Fruit fly (Drosophila melanogaster) whole organism, embryonic: Measurements from ENCODE around the gene Irk1.

Experiments
- Antp ChIP-seq: fragments of 200-800 bp; sonication (Bioruptor generic); optimal IDR thresholded peaks from 3 replicates; lab custom pipeline; 2016; ENCODE audit warnings: missing biosample characterization, missing genetic modification characterization
- Atf-2 ChIP-seq: fragments of 200-800 bp; sonication (Bioruptor generic); optimal IDR thresholded peaks from 2 replicates; lab custom pipeline; 2016; ENCODE audit warnings: missing biosample characterization, missing genetic modification characterization
- BEAF-32 ChIP-seq: fragments of 200-800 bp; sonication (Bioruptor generic); optimal IDR thresholded peaks from 3 replicates; lab custom pipeline; 2017; ENCODE audit warnings: missing biosample characterization, missing genetic modification characterization, mild to moderate bottlenecking, moderate library complexity, missing genetic modification reagents
- Bteb2 ChIP-seq: fragments of 200-800 bp; sonication (Bioruptor generic); optimal IDR thresholded peaks from 2 replicates; lab custom pipeline; 2016; ENCODE audit warnings: missing biosample characterization, missing genetic modification characterization
- CG10147 ChIP-seq: fragments of 200-800 bp; sonication (Bioruptor generic); optimal IDR thresholded peaks from 2 replicates; lab custom pipeline; 2019; ENCODE audit warnings: missing biosample characterization, mild to moderate bottlenecking, missing genetic modification characterization, moderate library complexity
- CG10366 ChIP-seq: fragments of 200-800 bp; sonication (Bioruptor generic); IDR thresholded peaks from 2 replicates; pipeline ENCODE4 v1.3.6; 2022; ENCODE audit warnings: missing biosample characterization, missing genetic modification characterization
- CG10462 ChIP-seq: fragments of 200-800 bp; sonication (Bioruptor generic); optimal IDR thresholded peaks from 2 replicates; lab custom pipeline; 2016; ENCODE audit warnings: missing biosample characterization, missing genetic modification characterization
- CG10959 ChIP-seq: fragments of 200-800 bp; sonication (Bioruptor generic); IDR thresholded peaks from 2 replicates; pipeline ENCODE4 v1.3.6; 2022; ENCODE audit warnings: missing biosample characterization, missing genetic modification characterization
- CG10979 ChIP-seq: fragments of 200-800 bp; sonication (Bioruptor generic); optimal IDR thresholded peaks from 2 replicates; lab custom pipeline; 2018; ENCODE audit warnings: missing biosample characterization, mild to moderate bottlenecking, missing genetic modification characterization, moderate library complexity
- CG12071 ChIP-seq: fragments of 200-800 bp; sonication (Bioruptor generic); optimal IDR thresholded peaks from 3 replicates; lab custom pipeline; 2018; ENCODE audit warnings: missing biosample characterization, mild to moderate bottlenecking, missing genetic modification characterization
- CG12104 ChIP-seq: fragments of 200-800 bp; sonication (Bioruptor generic); optimal IDR thresholded peaks from 3 replicates; lab custom pipeline; 2016; ENCODE audit warnings: missing biosample characterization, missing genetic modification characterization
- CG1832 ChIP-seq: fragments of 200-800 bp; sonication (Bioruptor generic); optimal IDR thresholded peaks from 2 replicates; lab custom pipeline; 2017; ENCODE audit warnings: missing biosample characterization, mild to moderate bottlenecking, missing genetic modification characterization, inconsistent platforms
- CG18764 ChIP-seq: fragments of 200-800 bp; sonication (Bioruptor generic); optimal IDR thresholded peaks from 3 replicates; lab custom pipeline; 2016; ENCODE audit warnings: missing biosample characterization, missing genetic modification characterization
- CG2199 ChIP-seq: fragments of 200-800 bp; sonication (Bioruptor generic); IDR thresholded peaks from 3 replicates; pipeline ENCODE4 v1.3.6; 2022; ENCODE audit warnings: missing biosample characterization, missing genetic modification characterization
- CG2889 ChIP-seq: fragments of 200-800 bp; sonication (Bioruptor generic); IDR thresholded peaks from 3 replicates; pipeline ENCODE4 v1.3.6; 2022; ENCODE audit warnings: missing biosample characterization, missing genetic modification characterization
- CG3163 ChIP-seq: fragments of 200-800 bp; sonication (Bioruptor generic); optimal IDR thresholded peaks from 3 replicates; lab custom pipeline; 2016; ENCODE audit warnings: missing biosample characterization, missing genetic modification characterization
- CG33557 ChIP-seq: fragments of 200-800 bp; sonication (Bioruptor generic); optimal IDR thresholded peaks from 2 replicates; lab custom pipeline; 2019; ENCODE audit warnings: missing biosample characterization, mild to moderate bottlenecking, missing genetic modification characterization, moderate library complexity
- CG3847 ChIP-seq: fragments of 200-800 bp; sonication (Bioruptor generic); IDR thresholded peaks from 2 replicates; pipeline ENCODE4 v1.3.6; 2022; ENCODE audit warnings: missing biosample characterization, missing genetic modification characterization
- CG4424 ChIP-seq: fragments of 200-800 bp; sonication (Bioruptor generic); optimal IDR thresholded peaks from 3 replicates; lab custom pipeline; 2016; ENCODE audit warnings: missing biosample characterization, missing genetic modification characterization
- CG7987 ChIP-seq: fragments of 200-800 bp; sonication (Bioruptor generic); optimal IDR thresholded peaks from 2 replicates; lab custom pipeline; 2018; ENCODE audit warnings: missing biosample characterization, mild to moderate bottlenecking, missing genetic modification characterization, moderate library complexity
- Camta ChIP-seq: fragments of 200-800 bp; sonication (Bioruptor generic); optimal IDR thresholded peaks from 2 replicates; lab custom pipeline; 2016; ENCODE audit warnings: missing biosample characterization, missing genetic modification characterization
- CoRest ChIP-seq: fragments of 200-800 bp; sonication (Bioruptor generic); optimal IDR thresholded peaks from 3 replicates; lab custom pipeline; 2018; ENCODE audit warnings: missing biosample characterization, mild to moderate bottlenecking, missing genetic modification characterization, moderate library complexity
- D19A ChIP-seq: fragments of 200-800 bp; optimal IDR thresholded peaks from 3 replicates; lab custom pipeline; 2019; ENCODE audit warnings: missing biosample characterization, mild to moderate bottlenecking, missing genetic modification characterization, moderate library complexity
- Dip3 ChIP-seq: fragments of 200-800 bp; sonication (Bioruptor generic); optimal IDR thresholded peaks from 3 replicates; lab custom pipeline; 2016; ENCODE audit warnings: missing biosample characterization, missing genetic modification characterization
- E2f2 ChIP-seq: fragments of 200-800 bp; sonication (Bioruptor generic); IDR thresholded peaks from 2 replicates; pipeline ENCODE4 v1.3.6; 2022; ENCODE audit warnings: missing biosample characterization, missing genetic modification characterization
- Eip74EF ChIP-seq, 2 experiments: fragments of 200-800 bp in 1 of 2; fragments of >200 bp in 1 of 2; sonication (Bioruptor generic) in 1 of 2; optimal IDR thresholded peaks; 2 replicates each; lab custom pipeline; 2017 to 2019; ENCODE audit warnings: missing biosample characterization in 2 of 2, missing genetic modification characterization in 2 of 2, mild to moderate bottlenecking in 1 of 2, moderate library complexity in 1 of 2
- HLH4C ChIP-seq: fragments of 200-800 bp; sonication (Bioruptor generic); IDR thresholded peaks from 3 replicates; pipeline ENCODE4 v1.3.6; 2022; ENCODE audit warnings: missing biosample characterization, missing genetic modification characterization; ENCODE audit not compliant: partially characterized antibody
- Hey ChIP-seq: fragments of 200-800 bp; sonication (Bioruptor generic); optimal IDR thresholded peaks from 3 replicates; lab custom pipeline; 2018; ENCODE audit warnings: missing biosample characterization, mild to moderate bottlenecking, missing genetic modification characterization
- Hmr ChIP-seq: fragments of 200-800 bp; sonication (Bioruptor generic); optimal IDR thresholded peaks from 3 replicates; lab custom pipeline; 2017; ENCODE audit warnings: mild to moderate bottlenecking, missing biosample characterization, missing genetic modification reagents, missing genetic modification characterization
- Mrtf ChIP-seq: fragments of 200-800 bp; sonication (Bioruptor generic); IDR thresholded peaks from 3 replicates; pipeline ENCODE4 v1.3.6; 2022; ENCODE audit warnings: missing biosample characterization, missing genetic modification characterization
- Myb ChIP-seq: fragments of 200-800 bp; sonication (Bioruptor generic); optimal IDR thresholded peaks from 2 replicates; lab custom pipeline; 2016; ENCODE audit warnings: missing biosample characterization, missing genetic modification characterization
- NC2α ChIP-seq: fragments of 200-800 bp; sonication (Bioruptor generic); optimal IDR thresholded peaks from 2 replicates; lab custom pipeline; 2016; ENCODE audit warnings: missing biosample characterization, missing genetic modification characterization
- Poxn ChIP-seq: fragments of 200-800 bp; sonication (Bioruptor generic); IDR thresholded peaks from 2 replicates; pipeline ENCODE4 v1.3.6; 2022; ENCODE audit warnings: missing biosample characterization, missing genetic modification characterization
- Sin3A ChIP-seq: fragments of >200 bp; optimal IDR thresholded peaks from 2 replicates; lab custom pipeline; 2018
- Sry-β ChIP-seq: fragments of 200-800 bp; sonication (Bioruptor generic); optimal IDR thresholded peaks from 2 replicates; lab custom pipeline; 2018; ENCODE audit warnings: missing biosample characterization, mild to moderate bottlenecking, missing genetic modification characterization, moderate library complexity
- Ssrp ChIP-seq: fragments of 200-800 bp; sonication (Bioruptor generic); optimal IDR thresholded peaks from 2 replicates; lab custom pipeline; 2018; ENCODE audit warnings: missing biosample characterization, mild to moderate bottlenecking, missing genetic modification characterization, moderate library complexity
- YL-1 ChIP-seq: fragments of 200-800 bp; sonication (Bioruptor generic); optimal IDR thresholded peaks from 3 replicates; lab custom pipeline; 2017; ENCODE audit warnings: missing biosample characterization, mild to moderate bottlenecking, missing genetic modification characterization
- abd-A ChIP-seq: fragments of 200-800 bp; sonication (Bioruptor generic); optimal IDR thresholded peaks from 3 replicates; lab custom pipeline; 2019; ENCODE audit warnings: missing biosample characterization, mild to moderate bottlenecking, missing genetic modification characterization, moderate library complexity
- cg ChIP-seq: fragments of 200-800 bp; sonication (Bioruptor generic); optimal IDR thresholded peaks from 3 replicates; lab custom pipeline; 2019; ENCODE audit warnings: missing biosample characterization, mild to moderate bottlenecking, missing genetic modification characterization, moderate library complexity
- dysf ChIP-seq: fragments of 200-800 bp; sonication (Bioruptor generic); IDR thresholded peaks from 3 replicates; pipeline ENCODE4 v1.3.6; 2022; ENCODE audit warnings: missing biosample characterization, missing genetic modification characterization
- ham ChIP-seq: fragments of 200-800 bp; sonication (Bioruptor generic); IDR thresholded peaks from 2 replicates; pipeline ENCODE4 v1.3.6; 2022; ENCODE audit warnings: missing biosample characterization, missing genetic modification characterization
- maf-S ChIP-seq: fragments of 200-800 bp; sonication (Bioruptor generic); optimal IDR thresholded peaks from 2 replicates; lab custom pipeline; 2016; ENCODE audit warnings: missing biosample characterization, missing genetic modification characterization
- nerfin-1 ChIP-seq: fragments of 200-800 bp; sonication (Bioruptor generic); optimal IDR thresholded peaks from 3 replicates; lab custom pipeline; 2019; ENCODE audit warnings: missing biosample characterization, mild to moderate bottlenecking, missing genetic modification characterization, moderate library complexity
- odd ChIP-seq: fragments of 200-800 bp; sonication (Bioruptor generic); optimal IDR thresholded peaks from 2 replicates; lab custom pipeline; 2017; ENCODE audit warnings: missing biosample characterization, mild to moderate bottlenecking, missing genetic modification characterization
- run ChIP-seq: fragments of 200-800 bp; sonication (Bioruptor generic); optimal IDR thresholded peaks from 3 replicates; lab custom pipeline; 2018; ENCODE audit warnings: missing biosample characterization, mild to moderate bottlenecking, missing genetic modification characterization
- stwl ChIP-seq: fragments of 200-800 bp; sonication (Bioruptor generic); optimal IDR thresholded peaks from 3 replicates; lab custom pipeline; 2018; ENCODE audit warnings: missing biosample characterization, mild to moderate bottlenecking, missing genetic modification characterization, moderate library complexity
- tup ChIP-seq: fragments of 200-800 bp; sonication (Bioruptor generic); optimal IDR thresholded peaks from 2 replicates; lab custom pipeline; 2016; ENCODE audit warnings: missing biosample characterization, mild to moderate bottlenecking, missing genetic modification characterization, moderate library complexity
- wek ChIP-seq: fragments of 200-800 bp; sonication (Bioruptor generic); optimal IDR thresholded peaks from 3 replicates; lab custom pipeline; 2018; ENCODE audit warnings: missing biosample characterization, mild to moderate bottlenecking, missing genetic modification characterization, moderate library complexity
- zf30C ChIP-seq: fragments of 200-800 bp; sonication (Bioruptor generic); optimal IDR thresholded peaks from 3 replicates; lab custom pipeline; 2018; ENCODE audit warnings: missing biosample characterization, mild to moderate bottlenecking, missing genetic modification characterization
- zfh2 ChIP-seq: fragments of 200-800 bp; sonication (Bioruptor generic); optimal IDR thresholded peaks from 2 replicates; lab custom pipeline; 2016; ENCODE audit warnings: missing biosample characterization, missing genetic modification characterization

Gene Irk1

dm6 chr3R:23159289-23159956 lies 8.7 kb upstream of the Irk1 start, which contains the start of gene VhaAC39-2 (continued):
- TF ChIP-seq Hey (tag; lab: Kevin White, UChicago) (no peak), dysf (GFP tag; lab: Robert Waterston, UW) (no peak), HLH4C (GFP tag; lab: Robert Waterston, UW) (no peak), stwl (tag; lab: Kevin White, UChicago) (peak; percentile 36), CG10959 (GFP tag; lab: Robert Waterston, UW) (0 out of 2 replicates have a peak, but pooled peaks have one; percentile 24), wek (GFP tag; lab: Kevin White, UChicago) (no peak), tup (GFP tag; lab: Kevin White, UChicago) (no peak), NC2α (GFP tag; lab: Kevin White, UChicago) (no peak), Sin3A (lab: Kevin White, UChicago) (no peak), CG1832 (GFP tag; lab: Kevin White, UChicago) (no peak), CG33557 (peak; percentile 13), CG18764 (GFP tag; lab: Kevin White, UChicago) (no peak), abd-A (no peak), CG4424 (GFP tag; lab: Kevin White, UChicago) (no peak), cg (no peak), Ssrp (tag; lab: Kevin White, UChicago) (no peak), Atf-2 (no peak), CG12104 (GFP tag; lab: Kevin White, UChicago) (no peak), CG3163 (no peak), maf-S (GFP tag; lab: Kevin White, UChicago) (no peak), zf30C (GFP tag; lab: Kevin White, UChicago) (no peak), Hmr (GFP tag; lab: Kevin White, UChicago) (peak; percentile 24), E2f2 (GFP tag; lab: Robert Waterston, UW) (peak; percentile 68), CG10979 (tag; lab: Kevin White, UChicago) (peak; percentile 52), YL-1 (GFP tag; lab: Kevin White, UChicago) (no peak), Poxn (no peak), Mrtf (GFP tag; lab: Robert Waterston, UW) (no peak), Eip74EF (GFP tag; optimal IDR thresholded peaks at IDR 0.05; lab: Kevin White, UChicago) (no peak), run (no peak), Myb (GFP tag; lab: Kevin White, UChicago) (peak; percentile 88), CG10462 (no peak), nerfin-1 (no peak), ham (no peak), CoRest (tag; lab: Kevin White, UChicago) (peak; percentile 33), odd (GFP tag; lab: Kevin White, UChicago) (no peak), CG7987 (GFP tag; lab: Kevin White, UChicago) (no peak), CG3847 (GFP tag; lab: Robert Waterston, UW) (peak; percentile 48), CG12071 (no peak), Antp (GFP tag; lab: Kevin White, UChicago) (no peak), Sry-β (GFP tag; lab: Kevin White, UChicago) (no peak), zfh2 (GFP tag; lab: Kevin White, UChicago) (no peak), Dip3 (no peak), Camta (no peak), CG2889 (GFP tag; lab: Robert Waterston, UW) (no peak), CG2199 (peak; percentile 71; the same call in 2 of the 3 replicates), BEAF-32 (GFP tag; lab: Kevin White, UChicago) (peak; percentile 22), CG10147 (GFP tag; lab: Kevin White, UChicago) (no peak), D19A (tag; lab: Kevin White, UChicago) (no peak), CG10366 (GFP tag; lab: Robert Waterston, UW) (0 out of 2 replicates have a peak, but pooled peaks have one; percentile 10), Bteb2 (GFP tag; lab: Kevin White, UChicago) (no peak)
